Fruit fly (Drosophila melanogaster): ENCODE results near the gene Fum2.

Fum2 gene

DNA sequence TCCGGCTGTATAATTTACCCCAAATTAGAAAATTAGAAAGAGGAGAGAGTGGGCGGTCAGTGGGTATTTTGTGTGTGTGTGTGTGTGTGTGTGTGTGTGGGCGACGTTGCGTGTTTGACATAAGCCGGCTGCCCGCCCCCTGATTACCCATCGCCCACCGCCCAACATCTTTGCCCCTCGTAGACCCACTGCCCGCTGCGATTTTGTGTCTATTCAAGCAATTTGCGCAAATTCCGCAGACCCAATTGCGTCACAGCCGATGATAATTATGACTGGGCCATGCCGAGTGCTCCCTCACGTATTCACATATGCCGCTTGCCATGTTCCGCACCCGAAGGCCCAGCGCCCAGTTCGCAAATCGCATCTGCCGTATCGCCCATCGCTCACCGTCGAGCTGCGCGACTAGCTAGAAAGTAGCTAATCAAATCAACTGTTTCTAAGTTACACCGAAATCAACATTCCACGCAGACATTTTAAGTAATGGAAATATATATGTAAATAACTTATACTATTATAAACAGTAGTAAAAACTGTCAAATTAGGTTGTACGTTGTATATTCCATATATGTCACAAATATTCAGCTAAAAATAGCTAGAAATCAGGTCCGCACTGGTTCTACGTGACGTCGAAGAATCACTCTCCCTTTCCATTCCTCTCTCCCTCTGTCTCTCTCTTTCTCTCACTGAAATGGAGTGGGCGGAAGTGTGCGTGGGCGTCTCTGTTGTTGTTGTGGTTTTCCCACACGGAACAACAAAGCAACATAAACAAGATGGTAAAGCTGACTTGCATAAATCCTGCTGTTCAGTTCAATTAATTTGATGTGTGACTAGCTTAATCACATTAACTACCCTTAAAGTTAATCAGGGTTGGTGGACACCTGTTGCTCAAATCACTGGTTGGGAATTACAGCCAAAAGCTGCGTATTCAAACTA is 24.7 kb upstream of the Fum2 start (continued):
- peak; percentile 95 for TF ChIP-seq Sry-β (GFP tag; optimal IDR thresholded peaks at IDR 0.05)
- no peak for TF ChIP-seq CG15073 (GFP tag; optimal IDR thresholded peaks at IDR 0.05)
- no peak for TF ChIP-seq E2f1 (GFP tag; IDR thresholded peaks at IDR 0.05)
- no peak for TF ChIP-seq CG31224 (GFP tag; IDR thresholded peaks at IDR 0.05)
- TF ChIP-seq zf30C (GFP tag; optimal IDR thresholded peaks at IDR 0.05) = no peak
- peak; percentile 45; the same call in 1 of the 2 replicates for TF ChIP-seq CG14014 (GFP tag; IDR thresholded peaks at IDR 0.05)
- peak; percentile 15 for TF ChIP-seq grn (GFP tag; optimal IDR thresholded peaks at IDR 0.05)
- no peak for TF ChIP-seq CG13624 (GFP tag; optimal IDR thresholded peaks at IDR 0.05)
- peak; percentile 58 to 75 for TF ChIP-seq Trl (optimal IDR thresholded peaks at IDR 0.05)
- TF ChIP-seq Trl (GFP tag; optimal IDR thresholded peaks at IDR 0.05) = no peak
- peak; percentile 78 for TF ChIP-seq Deaf1 (tag; optimal IDR thresholded peaks at IDR 0.05)
- no peak for TF ChIP-seq sima (GFP tag; optimal IDR thresholded peaks at IDR 0.05)
- no peak for TF ChIP-seq gfzf (GFP tag; optimal IDR thresholded peaks at IDR 0.05)
- peak; percentile 38; the same call in 1 of the 2 replicates for TF ChIP-seq Ada2b (GFP tag; IDR thresholded peaks at IDR 0.05)
- peak; percentile 83 for TF ChIP-seq CG10543 (GFP tag; optimal IDR thresholded peaks at IDR 0.05)
- peak; percentile 25 for TF ChIP-seq CG6254 (GFP tag; optimal IDR thresholded peaks at IDR 0.05)
- no peak for TF ChIP-seq TFAM (GFP tag; optimal IDR thresholded peaks at IDR 0.05)
- TF ChIP-seq pan (optimal IDR thresholded peaks at IDR 0.05) = no peak
- TF ChIP-seq pan (GFP tag; optimal IDR thresholded peaks at IDR 0.05 in 1 of 2, IDR thresholded peaks at IDR 0.05 in 1 of 2) = no peak
- no peak for TF ChIP-seq CG18764 (GFP tag; optimal IDR thresholded peaks at IDR 0.05)
- TF ChIP-seq p53 (GFP tag; optimal IDR thresholded peaks at IDR 0.05) = no peak
- TF ChIP-seq disco-r (GFP tag; optimal IDR thresholded peaks at IDR 0.05) = no peak
- peak; percentile 48 for TF ChIP-seq CG10267 (tag; optimal IDR thresholded peaks at IDR 0.05)
- TF ChIP-seq BtbVII (GFP tag; optimal IDR thresholded peaks at IDR 0.05) = peak; percentile 76
- TF ChIP-seq CG9609 (GFP tag; optimal IDR thresholded peaks at IDR 0.05) = no peak
- TF ChIP-seq CG10565 (GFP tag; optimal IDR thresholded peaks at IDR 0.05) = no peak
- peak; percentile 3 for TF ChIP-seq bcd (GFP tag; optimal IDR thresholded peaks at IDR 0.05)
- TF ChIP-seq Nf-YA (GFP tag; IDR thresholded peaks at IDR 0.05) = no peak
- TF ChIP-seq hb (GFP tag; IDR thresholded peaks at IDR 0.05; ENCODE audit: partially characterized antibody) = no peak
- TF ChIP-seq CoRest (tag; optimal IDR thresholded peaks at IDR 0.05) = peak; percentile 51
- peak; percentile 7 for TF ChIP-seq CG30020 (tag; optimal IDR thresholded peaks at IDR 0.05)
- TF ChIP-seq CG15479 (GFP tag; optimal IDR thresholded peaks at IDR 0.05) = peak; percentile 53
- TF ChIP-seq ranshi (GFP tag; IDR thresholded peaks at IDR 0.05) = 0 out of 2 replicates have a peak, but pooled peaks have one; percentile 4
- no peak for TF ChIP-seq CG12299 (tag; optimal IDR thresholded peaks at IDR 0.05)
- peak; percentile 11 for TF ChIP-seq BEAF-32 (GFP tag; optimal IDR thresholded peaks at IDR 0.05)
- TF ChIP-seq nerfin-1 (tag; optimal IDR thresholded peaks at IDR 0.05) = peak; percentile 43
- TF ChIP-seq Lpt (GFP tag; optimal IDR thresholded peaks at IDR 0.05) = no peak
- no peak for TF ChIP-seq CG5245 (GFP tag; optimal IDR thresholded peaks at IDR 0.05)
- peak; percentile 5 for TF ChIP-seq cg (GFP tag; optimal IDR thresholded peaks at IDR 0.05)
- peak; percentile 37 for TF ChIP-seq CG9817 (tag; optimal IDR thresholded peaks at IDR 0.05)
- TF ChIP-seq Scr (GFP tag; IDR thresholded peaks at IDR 0.05; ENCODE audit: partially characterized antibody) = peak; percentile 15; the same call in 1 of the 2 replicates
- TF ChIP-seq CG13424 (tag; optimal IDR thresholded peaks at IDR 0.05) = peak; percentile 63
- TF ChIP-seq gce (GFP tag; IDR thresholded peaks at IDR 0.05) = 0 out of 3 replicates have a peak, but pooled peaks have one; percentile 13
- no peak for TF ChIP-seq Bgb (GFP tag; IDR thresholded peaks at IDR 0.05; ENCODE audit: partially characterized antibody)
- TF ChIP-seq Neu2 (GFP tag; optimal IDR thresholded peaks at IDR 0.05; ENCODE audit: borderline replicate concordance) = no peak
- TF ChIP-seq onecut (GFP tag; IDR thresholded peaks at IDR 0.05) = peak; percentile 28; the same call in 1 of the 2 replicates
- peak; percentile 59 for TF ChIP-seq scrt (GFP tag; optimal IDR thresholded peaks at IDR 0.05)
- TF ChIP-seq CG13296 (GFP tag; optimal IDR thresholded peaks at IDR 0.05) = peak; percentile 65
